Worm (Caenorhabditis elegans): ENCODE results near the gene Y105C5A.26.

The Y105C5A.26 gene

DNA sequence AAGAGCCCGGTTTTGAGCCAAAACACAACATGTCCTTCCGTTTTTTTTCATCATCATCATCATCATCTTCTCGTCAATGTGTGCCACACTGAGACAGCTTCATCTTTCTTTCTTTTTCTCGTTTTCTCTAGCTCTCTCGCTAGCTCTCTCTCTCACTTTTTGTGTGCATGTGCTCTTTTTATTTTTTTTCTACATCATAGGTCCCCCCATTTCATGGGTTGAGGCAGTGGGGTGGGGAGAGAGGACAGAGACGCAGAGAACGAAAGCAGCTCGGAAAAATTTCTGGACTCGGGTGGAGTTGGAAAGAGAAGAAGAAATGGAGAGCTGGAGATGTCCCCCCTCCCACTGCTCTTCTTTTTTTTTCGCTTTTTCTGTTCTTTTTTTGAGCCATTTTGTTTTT is 15.4 kb upstream of the Y105C5A.26 start (continued):
- TF ChIP-seq vab-7 (GFP tag; IDR thresholded peaks at IDR 0.05) = no peak
- TF ChIP-seq ceh-20 (GFP tag; IDR thresholded peaks at IDR 0.05) = 0 out of 2 replicates have a peak, but pooled peaks have one; percentile 52
- no peak for TF ChIP-seq ceh-32 (tag; optimal IDR thresholded peaks at IDR 0.05; ENCODE audit: poor library complexity)
- TF ChIP-seq F37D6.2 (tag; optimal IDR thresholded peaks at IDR 0.05) = peak; percentile 73

DNA sequence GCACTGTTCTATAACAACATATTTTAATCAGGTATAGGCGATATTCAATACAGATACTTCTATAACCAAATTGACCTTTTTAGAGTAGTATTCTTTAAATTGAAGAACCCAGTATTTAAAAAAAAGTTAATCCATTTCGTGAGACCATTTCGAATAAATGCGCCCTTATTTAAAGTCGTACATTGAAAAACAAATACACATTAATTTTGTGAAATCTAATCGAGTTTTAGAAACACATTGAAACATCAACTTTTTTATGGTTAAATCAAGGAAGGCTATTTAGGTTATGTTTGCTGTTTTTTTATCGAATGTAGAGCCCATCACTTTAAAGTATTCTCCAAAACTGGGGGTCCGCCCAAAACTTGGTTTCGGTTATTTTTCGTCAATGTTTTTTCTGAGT is 13.9 kb upstream of the Y105C5A.26 start:
- TF ChIP-seq pha-4 (GFP tag; IDR thresholded peaks at IDR 0.05) (no peak), pha-4 (tag; optimal IDR thresholded peaks at IDR 0.05) (no peak), aha-1 (tag) (peak; percentile 91)

DNA sequence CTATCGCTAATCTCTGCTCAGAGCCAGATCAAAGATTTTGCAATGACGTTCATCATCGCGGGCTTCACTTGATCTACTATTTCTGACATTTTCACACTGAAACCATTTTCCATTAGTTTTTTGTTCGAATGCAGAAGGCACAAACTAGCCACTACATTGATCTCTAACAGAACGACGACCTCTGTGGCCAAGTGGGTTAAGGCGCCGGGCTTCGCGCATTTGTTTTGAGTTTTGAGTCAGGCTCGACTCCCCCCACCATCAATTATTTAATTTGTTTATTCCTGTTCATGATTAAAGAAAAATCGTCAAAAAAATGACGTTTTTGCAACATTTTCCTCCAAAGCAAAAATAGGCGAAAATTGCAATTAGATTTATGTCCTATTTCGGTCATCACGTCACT is 11.9 kb upstream of the Y105C5A.26 start:
- TF ChIP-seq spr-1 (tag; optimal IDR thresholded peaks at IDR 0.05) (peak; percentile 45), unc-39 (tag; optimal IDR thresholded peaks at IDR 0.05) (no peak), ceh-28 (tag; optimal IDR thresholded peaks at IDR 0.05) (no peak), Y105C5A.15 (GFP tag; IDR thresholded peaks at IDR 0.05) (no peak), unc-62 (GFP tag; optimal IDR thresholded peaks at IDR 0.05 in 1 of 2) (no peak), unc-62 (tag; optimal IDR thresholded peaks at IDR 0.05) (no peak), tag-97 (GFP tag; IDR thresholded peaks at IDR 0.05) (no peak), snpc-1.2 (GFP tag; IDR thresholded peaks at IDR 0.05) (peak; percentile 100), nhr-10 (tag; optimal IDR thresholded peaks at IDR 0.05) (no peak), nhr-76 (tag; optimal IDR thresholded peaks at IDR 0.05) (no peak), pha-4 (GFP tag; IDR thresholded peaks at IDR 0.05) (peak; percentile 79), pha-4 (tag; optimal IDR thresholded peaks at IDR 0.05) (no peak), ceh-20 (GFP tag; IDR thresholded peaks at IDR 0.05) (no peak), Y75B8A.6 (GFP tag; IDR thresholded peaks at IDR 0.05) (no peak), lir-3 (tag; optimal IDR thresholded peaks at IDR 0.05) (peak; percentile 39), zip-11 (GFP tag; IDR thresholded peaks at IDR 0.05) (peak; percentile 53; the same call in 1 of the 2 replicates), saeg-2 (GFP tag; IDR thresholded peaks at IDR 0.05) (no peak), nhr-77 (tag; optimal IDR thresholded peaks at IDR 0.05) (no peak), T20F7.1 (GFP tag; optimal IDR thresholded peaks at IDR 0.05) (no peak), zfp-3 (GFP tag; conservative IDR thresholded peaks at IDR 0.05) (no peak), lin-39 (tag; optimal IDR thresholded peaks at IDR 0.05) (no peak), lin-29 (GFP tag; IDR thresholded peaks at IDR 0.05) (no peak), daf-12 (tag; optimal IDR thresholded peaks at IDR 0.05) (no peak), Y5F2A.4 (GFP tag; optimal IDR thresholded peaks at IDR 0.05) (peak; percentile 30), dmd-6 (GFP tag; IDR thresholded peaks at IDR 0.05) (0 out of 2 replicates have a peak, but pooled peaks have one; percentile 9), T26A8.4 (GFP tag; IDR thresholded peaks at IDR 0.05) (peak; percentile 38; the same call in 1 of the 2 replicates), rbr-2 (tag; optimal IDR thresholded peaks at IDR 0.05) (no peak), dmd-8 (GFP tag; IDR thresholded peaks at IDR 0.05) (peak; percentile 91), mxl-3 (GFP tag; optimal IDR thresholded peaks at IDR 0.05) (no peak), nhr-11 (tag; optimal IDR thresholded peaks at IDR 0.05) (no peak), ztf-11 (tag; optimal IDR thresholded peaks at IDR 0.05) (no peak), fos-1 (tag; optimal IDR thresholded peaks at IDR 0.05) (no peak), sdz-12 (GFP tag; optimal IDR thresholded peaks at IDR 0.05) (peak; percentile 45), nhr-111 (GFP tag; optimal IDR thresholded peaks at IDR 0.05) (peak; percentile 61), hlh-30 (tag; optimal IDR thresholded peaks at IDR 0.05; ENCODE audit: insufficient read depth) (no peak), ces-1 (GFP tag; optimal IDR thresholded peaks at IDR 0.05) (no peak), zfp-2 (tag; optimal IDR thresholded peaks at IDR 0.05) (no peak), D1046.2 (GFP tag; IDR thresholded peaks at IDR 0.05) (no peak), R02D3.7 (tag; optimal IDR thresholded peaks at IDR 0.05) (no peak), madf-5 (GFP tag; IDR thresholded peaks at IDR 0.05) (peak; percentile 34 to 84; a peak in 2 of 4 replicates), aha-1 (tag) (peak; percentile 39), jun-1 (tag; optimal IDR thresholded peaks at IDR 0.05) (no peak), Y48G9A.11 (GFP tag; IDR thresholded peaks at IDR 0.05) (peak; percentile 54; the same call in 1 of the 2 replicates), lin-1 (GFP tag; IDR thresholded peaks at IDR 0.05) (0 out of 2 replicates have a peak, but pooled peaks have one; percentile 28), ZK546.5 (tag; optimal IDR thresholded peaks at IDR 0.05) (no peak), nhr-41 (GFP tag; IDR thresholded peaks at IDR 0.05) (0 out of 2 replicates have a peak, but pooled peaks have one; percentile 45)

All from whole organism, L4 larva.